Worm (Caenorhabditis elegans) whole organism, L1 larva: ENCODE data around the gene srx-136.

ENCODE experiments used
- C04F5.9 ChIP-seq: sonication (generic microtip); optimal IDR thresholded peaks from 2 replicates; lab custom pipeline; 2016; ENCODE audit warnings: missing genetic modification characterization, missing compliant biosample characterization
- C34B4.2 ChIP-seq: sonication (generic microtip); optimal IDR thresholded peaks from 2 replicates; lab custom pipeline; 2017; ENCODE audit warnings: mild to moderate bottlenecking, missing genetic modification characterization, missing compliant biosample characterization
- F16B12.6 ChIP-seq: fragments of 150-350 bp; optimal IDR thresholded peaks from 2 replicates; lab custom pipeline; 2014; ENCODE audit warnings: missing biosample characterization, missing genetic modification characterization
- ceh-63 ChIP-seq: fragments of 200-800 bp; sonication (Bioruptor generic); optimal IDR thresholded peaks from 2 replicates; lab custom pipeline; 2018; ENCODE audit warnings: mild to moderate bottlenecking, missing genetic modification characterization, missing compliant biosample characterization
- ceh-8 ChIP-seq: fragments of 200-800 bp; sonication (Bioruptor generic); optimal IDR thresholded peaks from 2 replicates; lab custom pipeline; 2018; ENCODE audit warnings: mild to moderate bottlenecking, missing genetic modification characterization, moderate library complexity, missing compliant biosample characterization
- ces-1 ChIP-seq: fragments of 150-350 bp; optimal IDR thresholded peaks from 2 replicates; lab custom pipeline; 2014; ENCODE audit warnings: missing biosample characterization, missing genetic modification reagents, missing genetic modification characterization
- dsc-1 ChIP-seq: sonication (generic microtip); optimal IDR thresholded peaks from 2 replicates; lab custom pipeline; 2016; ENCODE audit warnings: mild to moderate bottlenecking, missing genetic modification characterization, missing compliant biosample characterization
- efl-1 ChIP-seq, 4 experiments: fragments of 150-350 bp; optimal IDR thresholded peaks in 3 of 4; peaks in 1 of 4; 1 replicate in 1 of 4; 2 replicates in 3 of 4; lab custom pipeline; 2014; ENCODE audit warnings: missing biosample characterization in 2 of 4, missing genetic modification characterization in 2 of 4, missing genetic modification reagents in 2 of 4
- egl-27 ChIP-seq, 2 experiments: fragments of 150-350 bp in 1 of 2; sonication (generic microtip); optimal IDR thresholded peaks; 3 replicates each; lab custom pipeline; 2017 to 2018; ENCODE audit warnings: missing biosample characterization in 2 of 2, missing genetic modification characterization in 2 of 2, missing genetic modification reagents in 2 of 2
- elt-3 ChIP-seq, 6 experiments: fragments of 150-350 bp in 1 of 6; sonication (generic microtip); optimal IDR thresholded peaks; 2 replicates each; lab custom pipeline; 2017 to 2018; ENCODE audit warnings: missing biosample characterization in 6 of 6, missing genetic modification characterization in 6 of 6, inconsistent platforms in 1 of 6
- hpl-2 ChIP-seq: fragments of 150-350 bp; optimal IDR thresholded peaks from 2 replicates; lab custom pipeline; 2014; ENCODE audit warnings: missing biosample characterization, missing genetic modification reagents, missing genetic modification characterization
- lin-13 ChIP-seq: fragments of 150-350 bp; optimal IDR thresholded peaks from 2 replicates; lab custom pipeline; 2014; ENCODE audit warnings: missing biosample characterization, missing genetic modification reagents, missing genetic modification characterization
- lin-15B ChIP-seq: fragments of 150-350 bp; sonication (generic microtip); optimal IDR thresholded peaks from 3 replicates; lab custom pipeline; 2014; ENCODE audit warnings: missing biosample characterization, missing genetic modification characterization
- lin-39 ChIP-seq: fragments of 150-350 bp; optimal IDR thresholded peaks from 2 replicates; lab custom pipeline; 2014; ENCODE audit warnings: missing biosample characterization, missing genetic modification reagents, missing genetic modification characterization
- lsy-2 ChIP-seq, 2 experiments: fragments of 150-350 bp; optimal IDR thresholded peaks; 2 replicates each; lab custom pipeline; 2014; ENCODE audit warnings: missing biosample characterization in 2 of 2, missing genetic modification characterization in 2 of 2
- mab-9 ChIP-seq: fragments of 200-800 bp; sonication (Bioruptor generic); IDR thresholded peaks from 2 replicates; pipeline ENCODE4 v1.3.6; 2022; ENCODE audit warnings: missing genetic modification reagents, missing genetic modification characterization, missing compliant biosample characterization
- mep-1 ChIP-seq: fragments of 150-350 bp; optimal IDR thresholded peaks from 2 replicates; lab custom pipeline; 2014; ENCODE audit warnings: missing biosample characterization, missing genetic modification characterization
- nhr-12 ChIP-seq: sonication (generic microtip); optimal IDR thresholded peaks from 2 replicates; lab custom pipeline; 2017; ENCODE audit warnings: missing biosample characterization, missing genetic modification characterization
- nhr-28 ChIP-seq: fragments of 150-350 bp; optimal IDR thresholded peaks from 2 replicates; lab custom pipeline; 2014; ENCODE audit warnings: missing biosample characterization, missing genetic modification characterization
- nhr-47 ChIP-seq: sonication (generic microtip); optimal IDR thresholded peaks from 2 replicates; lab custom pipeline; 2016; ENCODE audit warnings: mild to moderate bottlenecking, missing genetic modification characterization, moderate library complexity, missing compliant biosample characterization
- nhr-84 ChIP-seq: sonication (generic microtip); optimal IDR thresholded peaks from 2 replicates; lab custom pipeline; 2017; ENCODE audit warnings: missing biosample characterization, missing genetic modification characterization
- nhr-85 ChIP-seq: sonication (generic microtip); peaks from one replicate; lab custom pipeline; 2016; ENCODE audit warnings: missing genetic modification characterization, inconsistent platforms, missing compliant biosample characterization
- pag-3 ChIP-seq: sonication (generic microtip); optimal IDR thresholded peaks from 2 replicates; lab custom pipeline; 2017; ENCODE audit warnings: missing genetic modification characterization, mild to moderate bottlenecking, missing compliant biosample characterization, antibody characterized with exemption, borderline replicate concordance; ENCODE audit not compliant: insufficient read depth
- pqm-1 ChIP-seq: sonication (generic microtip); optimal IDR thresholded peaks from 3 replicates; lab custom pipeline; 2017; ENCODE audit warnings: missing biosample characterization, missing genetic modification characterization
- rnt-1 ChIP-seq: sonication (generic microtip); optimal IDR thresholded peaks from 2 replicates; lab custom pipeline; 2016; ENCODE audit warnings: mild to moderate bottlenecking, missing genetic modification characterization, moderate library complexity, missing compliant biosample characterization
- sox-4 ChIP-seq: sonication (generic microtip); optimal IDR thresholded peaks from 2 replicates; lab custom pipeline; 2016; ENCODE audit warnings: missing genetic modification characterization, missing compliant biosample characterization
- swsn-7 ChIP-seq: sonication (generic microtip); optimal IDR thresholded peaks from 2 replicates; lab custom pipeline; 2016; ENCODE audit warnings: missing genetic modification characterization, missing compliant biosample characterization
- tbx-2 ChIP-seq: sonication (generic microtip); optimal IDR thresholded peaks from 2 replicates; lab custom pipeline; 2016; ENCODE audit warnings: missing genetic modification characterization, missing compliant biosample characterization
- unc-98 ChIP-seq: fragments of 200-800 bp; sonication (Bioruptor generic); IDR thresholded peaks from 2 replicates; pipeline ENCODE4 v1.3.6; 2022; ENCODE audit warnings: missing genetic modification characterization, missing compliant biosample characterization
- zip-4 ChIP-seq: fragments of 200-800 bp; sonication (Bioruptor generic); optimal IDR thresholded peaks from 2 replicates; lab custom pipeline; 2018; ENCODE audit warnings: mild to moderate bottlenecking, missing genetic modification characterization, moderate library complexity, missing compliant biosample characterization
- ztf-4 ChIP-seq: fragments of 150-350 bp; optimal IDR thresholded peaks from 2 replicates; lab custom pipeline; 2014; ENCODE audit warnings: missing biosample characterization, missing genetic modification characterization

Gene srx-136

DNA sequence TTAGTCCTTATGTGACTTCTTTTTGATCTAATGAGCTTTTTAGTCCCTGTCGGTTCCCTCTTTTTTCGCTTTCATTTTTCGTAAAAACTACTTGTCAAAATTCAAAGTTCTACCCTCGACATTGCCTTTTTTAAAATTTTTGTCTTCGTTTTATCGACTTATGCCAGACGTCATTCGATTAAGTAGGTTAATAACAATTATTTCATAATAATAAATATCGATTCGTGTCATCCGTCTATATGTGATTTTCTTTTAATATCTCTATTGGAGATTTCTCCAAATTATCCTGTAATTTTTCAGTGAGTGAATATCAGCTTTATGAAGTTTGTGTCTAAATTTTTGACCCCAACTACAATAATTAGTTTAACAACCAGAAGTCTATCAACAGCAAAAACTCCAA is 34.5 kb upstream of the srx-136 start, which contains the start of gene hpo-31:
Gene hpo-31 (plus strand): TSS at position 301 of the 400 bp plus-strand sequence.
- TF ChIP-seq nhr-47 (tag; lab: Kevin White, UChicago) (no peak), lin-39 (tag; lab: Kevin White, UChicago) (no peak), zip-4 (GFP tag; lab: Kevin White, UChicago) (no peak), hpl-2 (GFP tag; lab: Kevin White, UChicago) (no peak)

DNA sequence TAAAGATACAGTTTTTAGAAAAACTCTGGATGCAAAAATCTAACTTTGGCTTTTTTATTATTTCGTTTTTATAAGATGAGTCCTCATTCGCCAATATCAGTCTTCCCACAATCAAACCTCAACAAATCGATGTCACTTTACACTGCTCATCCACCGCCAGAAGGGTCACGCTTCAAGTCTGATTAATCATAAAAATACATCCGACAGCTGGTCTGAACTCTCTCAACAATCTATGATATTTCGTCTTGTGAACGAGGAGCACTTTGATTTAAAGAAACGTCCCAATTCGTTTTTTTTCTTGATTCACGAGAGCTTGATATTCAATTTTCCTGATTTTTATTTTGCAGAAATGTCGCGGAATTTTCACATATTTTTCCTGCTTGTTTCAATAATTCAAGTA is 29.3 kb upstream of the srx-136 start, which contains the start of gene nrf-5:
Gene nrf-5 (plus strand): TSS at position 348 of the 400 bp plus-strand sequence.
- TF ChIP-seq ces-1, result no peak
- TF ChIP-seq nhr-84 (tag; lab: Kevin White, UChicago), result no peak
- TF ChIP-seq efl-1 (optimal IDR thresholded peaks at IDR 0.05; lab: Kevin White, UChicago), result no peak
- peak in 1 of 2 experiments; percentile 5 for TF ChIP-seq efl-1 (GFP tag; optimal IDR thresholded peaks at IDR 0.05 in 1 of 2; lab: Kevin White, UChicago)
- peak; percentile 69 for TF ChIP-seq dsc-1 (tag; lab: Kevin White, UChicago)
- TF ChIP-seq rnt-1 (tag; lab: Kevin White, UChicago), result peak; percentile 65
- no peak for TF ChIP-seq lin-15B
- no peak for TF ChIP-seq ceh-8 (GFP tag; lab: Kevin White, UChicago)
- no peak for TF ChIP-seq lsy-2 (tag; optimal IDR thresholded peaks at IDR 0.05; lab: Kevin White, UChicago)

DNA sequence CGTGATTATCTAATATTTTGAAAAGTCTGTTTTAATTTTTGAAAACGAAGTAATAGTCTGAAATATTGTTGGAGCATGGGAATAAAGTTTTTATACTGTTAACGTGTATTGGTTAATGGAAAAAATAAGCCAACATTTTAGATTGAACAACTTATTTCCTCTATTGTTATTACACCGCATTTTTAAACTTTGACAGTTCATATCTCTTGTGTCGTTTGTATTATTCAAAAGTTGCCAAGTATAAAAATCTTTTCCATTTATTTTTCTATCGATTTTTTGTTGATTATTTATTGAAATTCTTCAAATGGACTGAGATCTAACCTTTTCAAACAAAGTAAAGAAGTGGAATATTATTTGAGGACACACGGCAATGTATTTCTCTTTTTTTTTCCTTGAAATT is 26.4 kb upstream of the srx-136 start, which contains the start of gene str-165:
Gene str-165 (plus strand): TSS at position 301 of the 400 bp plus-strand sequence.
- TF ChIP-seq ztf-4 (tag; lab: Kevin White, UChicago) (no peak), mep-1 (tag; lab: Kevin White, UChicago) (no peak), pqm-1 (tag; lab: Kevin White, UChicago) (no peak), lin-13 (GFP tag; lab: Kevin White, UChicago) (no peak), sox-4 (tag; lab: Kevin White, UChicago) (no peak), mab-9 (no peak), elt-3 (tag; optimal IDR thresholded peaks at IDR 0.05; lab: Kevin White, UChicago) (no peak)
- TF ChIP-seq, all 84 proteins: peak for 0

DNA sequence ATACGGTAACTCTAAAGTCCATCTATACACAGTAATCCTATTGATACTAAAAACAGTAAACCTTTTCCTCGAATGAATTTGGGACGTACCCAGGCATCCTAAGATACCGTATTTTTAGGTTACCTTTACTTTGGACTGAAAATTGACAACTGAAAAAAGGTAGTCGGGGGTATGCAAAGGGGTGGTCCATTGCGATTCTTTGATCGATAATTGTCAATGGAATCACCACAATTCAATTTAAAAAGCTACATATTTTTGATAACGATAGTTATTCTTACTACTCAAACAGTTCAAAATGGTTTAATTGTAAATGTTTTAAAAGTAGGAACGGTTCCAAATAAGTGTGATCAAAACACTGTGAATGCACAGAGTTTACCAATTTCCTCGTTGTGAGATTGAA is 23.3 kb upstream of the srx-136 start, which contains the start of gene srx-129:
Gene srx-129 (plus strand): TSS at position 301 of the 400 bp plus-strand sequence.
- TF ChIP-seq F16B12.6 (tag; lab: Kevin White, UChicago) (no peak), nhr-84 (tag; lab: Kevin White, UChicago) (no peak), tbx-2 (tag; lab: Kevin White, UChicago) (no peak), C34B4.2 (tag; lab: Kevin White, UChicago) (no peak)

DNA sequence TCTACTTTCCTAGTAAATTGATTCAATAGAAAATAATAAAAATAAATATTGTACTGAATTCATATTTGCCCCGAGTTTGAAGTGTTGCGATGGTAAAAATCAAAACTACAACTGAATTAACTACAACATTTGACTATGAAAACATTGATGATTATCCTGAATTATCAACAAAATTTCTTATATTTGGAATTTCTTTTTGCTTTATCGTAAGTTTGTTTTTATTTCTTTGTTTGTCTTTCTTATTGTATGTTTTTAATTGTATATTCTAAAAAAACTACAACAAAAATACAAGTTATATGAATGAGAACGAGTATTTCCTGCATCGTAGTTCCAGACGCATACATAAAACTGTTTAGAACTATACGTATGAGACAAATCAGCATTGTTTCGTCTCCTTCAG is 20.1 kb upstream of the srx-136 start, which contains the start of gene srx-128:
Gene srx-128 (plus strand): TSS at position 301 of the 400 bp plus-strand sequence.
- TF ChIP-seq pag-3 (tag; lab: Kevin White, UChicago) (no peak), efl-1 (optimal IDR thresholded peaks at IDR 0.05; lab: Kevin White, UChicago) (no peak), efl-1 (GFP tag; optimal IDR thresholded peaks at IDR 0.05 in 1 of 2; lab: Kevin White, UChicago) (peak in 1 of 2 experiments; percentile 47), nhr-28 (tag; lab: Kevin White, UChicago) (no peak), ceh-63 (GFP tag; lab: Kevin White, UChicago) (no peak)
- TF ChIP-seq, all 84 proteins: peak for 1

DNA sequence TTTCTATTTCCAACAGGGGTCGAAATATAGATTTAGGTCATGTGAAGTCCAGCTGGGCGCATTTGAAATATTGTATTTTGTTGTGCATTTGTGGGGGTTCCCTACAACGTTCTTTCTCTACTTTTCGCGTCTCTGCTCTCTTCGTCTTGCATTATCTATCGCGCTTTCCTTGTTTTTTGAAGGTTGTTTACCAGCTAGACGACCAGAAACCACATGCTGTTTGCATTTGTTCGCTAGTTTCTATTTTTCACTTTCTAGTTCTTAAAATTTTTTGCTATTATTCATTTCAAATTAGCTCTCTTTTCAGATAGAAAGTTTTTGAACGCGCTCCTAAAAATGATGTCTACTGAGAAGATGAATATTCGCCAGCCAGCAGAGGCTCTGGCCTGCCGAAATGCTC is 17.8 kb upstream of the srx-136 start, which contains the start of gene F55B12.10:
Gene F55B12.10 (plus strand): TSS at position 301 of the 400 bp plus-strand sequence.
- TF ChIP-seq rnt-1 (tag; lab: Kevin White, UChicago) (no peak), swsn-7 (tag; lab: Kevin White, UChicago) (no peak), C04F5.9 (tag; lab: Kevin White, UChicago) (no peak), nhr-85 (no peak), nhr-12 (tag; lab: Kevin White, UChicago) (no peak), egl-27 (tag; optimal IDR thresholded peaks at IDR 0.05; lab: Kevin White, UChicago) (no peak), unc-98 (GFP tag; lab: Robert Waterston, UW) (no peak)
- TF ChIP-seq, all 84 proteins: peak for 0
